Fruit fly (Drosophila melanogaster) whole organism, larva: ENCODE results near the gene CG9044.
A peak's percentile ranks its signal among the peaks of the same experiment; 100 is the strongest.

ENCODE experiments used
- noc ChIP-seq: fragments of 200-800 bp; sonication (Bioruptor generic); optimal IDR thresholded peaks from 3 replicates; lab custom pipeline; 2019; ENCODE audit warnings: missing biosample characterization, mild to moderate bottlenecking, missing genetic modification characterization, moderate library complexity

CG9044 gene

dm6 chr2L:5971093-5971808 lies 22.0 kb downstream of the CG9044 start:
- TF ChIP-seq noc = no peak

dm6 chr2L:5972005-5972404 lies 22.8 kb downstream of the CG9044 start:
- peak; percentile 58 for TF ChIP-seq noc

dm6 chr2L:5972588-5973236 lies 23.5 kb downstream of the CG9044 start:
- no peak for TF ChIP-seq noc

DNA sequence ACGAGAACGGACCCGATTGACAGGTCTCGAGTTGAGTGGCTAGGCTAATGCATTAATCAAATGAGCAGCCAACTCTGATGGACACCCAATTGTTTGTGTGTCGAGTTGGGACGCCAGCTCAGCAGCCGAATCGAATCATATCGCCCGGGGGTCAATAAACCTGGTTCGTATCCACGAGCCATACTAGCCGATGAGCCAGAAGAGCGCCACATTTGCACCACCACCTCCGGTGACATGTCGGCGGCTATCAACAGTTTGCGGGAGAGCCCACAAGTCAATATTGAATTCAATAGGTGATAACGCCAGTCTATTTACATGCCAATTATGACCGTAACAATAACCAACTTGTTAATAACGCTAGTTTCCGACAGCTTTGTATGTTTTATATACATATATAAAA lies 24.9 kb downstream of the CG9044 start:
- peak; percentile 34 for TF ChIP-seq noc

- no peak for TF ChIP-seq noc
These were observed 25.8 kb downstream of the CG9044 start for dm6 chr2L:5975025-5975539.

DNA sequence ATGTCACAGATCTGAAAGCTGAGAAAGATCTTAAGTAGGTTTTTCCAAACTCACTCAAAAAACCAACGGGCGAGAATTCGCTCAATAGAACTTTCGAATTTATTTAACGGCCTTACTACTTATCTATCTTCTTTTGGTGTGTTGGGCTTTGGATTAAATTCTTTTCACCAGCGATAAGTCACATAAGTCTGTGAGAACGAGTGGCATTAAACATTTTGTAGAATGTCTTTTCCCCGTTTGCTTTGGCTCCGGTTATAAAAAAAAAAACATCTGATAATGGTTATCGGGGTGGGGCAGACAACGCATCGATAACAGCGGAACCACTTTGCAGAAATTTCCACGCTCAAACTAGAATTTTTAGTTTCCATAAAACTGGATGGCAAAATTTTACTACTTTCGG lies 26.4 kb downstream of the CG9044 start:
- peak; percentile 19 for TF ChIP-seq noc

- TF ChIP-seq noc = peak; percentile 36
These were observed 27.9 kb downstream of the CG9044 start for dm6 chr2L:5977070-5977728.

dm6 chr2L:5977729-5978078 lies 28.5 kb downstream of the CG9044 start:
- no peak for TF ChIP-seq noc

- TF ChIP-seq noc = no peak
These were observed 29.2 kb downstream of the CG9044 start for dm6 chr2L:5978333-5979054.

DNA sequence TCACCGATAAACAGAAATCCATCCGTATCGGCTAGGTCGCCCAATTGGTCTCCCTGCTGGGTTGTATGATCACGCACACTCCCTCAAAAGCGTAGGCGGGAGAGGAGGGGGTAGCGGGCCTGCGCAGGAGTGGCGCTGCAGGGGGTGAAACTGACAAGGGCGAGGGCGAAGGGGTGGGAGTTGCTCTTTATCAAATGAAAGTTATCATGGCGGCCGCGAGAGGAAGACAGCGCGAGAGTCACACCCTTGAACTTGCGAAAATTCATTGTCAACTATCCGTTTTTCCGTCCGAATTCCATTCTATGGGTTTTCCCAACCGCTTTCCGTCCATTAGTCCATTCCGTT lies 29.8 kb downstream of the CG9044 start:
- TF ChIP-seq noc = no peak

DNA sequence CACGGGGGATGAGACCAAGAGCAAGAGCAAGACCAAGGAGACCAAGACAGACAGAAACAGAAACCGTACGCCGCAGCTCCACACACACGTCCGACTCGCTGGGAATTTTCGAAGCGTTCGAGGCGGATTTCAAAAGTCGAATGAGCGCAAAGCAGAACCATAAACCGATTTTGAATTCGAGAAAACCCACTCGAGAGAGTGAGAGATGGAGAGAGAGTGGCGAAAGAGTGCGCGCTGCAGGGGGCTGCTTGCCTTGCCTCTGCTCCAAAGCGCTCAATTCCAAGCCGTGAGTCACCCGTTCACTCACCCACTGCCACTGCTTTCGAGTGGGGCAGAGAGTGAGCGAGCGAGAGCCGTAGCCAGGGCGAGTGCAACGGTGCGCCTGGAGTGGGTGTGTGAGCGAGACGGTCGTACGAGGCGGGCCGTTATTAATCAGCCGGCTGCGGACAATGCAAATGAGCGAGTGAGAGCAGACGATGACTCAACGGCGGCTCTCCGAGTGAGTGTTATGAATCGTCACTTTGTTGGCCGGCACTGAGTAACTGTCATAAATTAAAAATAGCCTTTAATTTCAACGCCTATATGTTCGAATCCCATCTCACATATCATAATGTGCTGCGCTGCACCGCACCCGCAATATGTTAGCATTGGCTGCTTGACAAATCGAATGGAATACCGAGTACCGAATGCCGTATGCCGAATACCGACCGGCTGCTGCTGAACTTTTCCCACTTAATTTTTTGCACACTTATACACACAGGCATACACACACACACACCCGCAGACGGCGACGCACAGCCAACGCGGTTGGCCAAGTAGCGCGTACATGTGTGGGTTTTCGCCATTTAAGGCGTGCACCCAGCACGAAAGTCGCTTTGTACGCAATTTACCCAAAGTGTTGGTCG lies 31.0 kb downstream of the CG9044 start:
- peak; percentile 47 for TF ChIP-seq noc

dm6 chr2L:5980862-5981432 lies 31.7 kb downstream of the CG9044 start, which contains the start of gene chic:
Gene chic, minus strand, starts transcription at chr2L:5981018.
- TF ChIP-seq noc = peak; percentile 33

DNA sequence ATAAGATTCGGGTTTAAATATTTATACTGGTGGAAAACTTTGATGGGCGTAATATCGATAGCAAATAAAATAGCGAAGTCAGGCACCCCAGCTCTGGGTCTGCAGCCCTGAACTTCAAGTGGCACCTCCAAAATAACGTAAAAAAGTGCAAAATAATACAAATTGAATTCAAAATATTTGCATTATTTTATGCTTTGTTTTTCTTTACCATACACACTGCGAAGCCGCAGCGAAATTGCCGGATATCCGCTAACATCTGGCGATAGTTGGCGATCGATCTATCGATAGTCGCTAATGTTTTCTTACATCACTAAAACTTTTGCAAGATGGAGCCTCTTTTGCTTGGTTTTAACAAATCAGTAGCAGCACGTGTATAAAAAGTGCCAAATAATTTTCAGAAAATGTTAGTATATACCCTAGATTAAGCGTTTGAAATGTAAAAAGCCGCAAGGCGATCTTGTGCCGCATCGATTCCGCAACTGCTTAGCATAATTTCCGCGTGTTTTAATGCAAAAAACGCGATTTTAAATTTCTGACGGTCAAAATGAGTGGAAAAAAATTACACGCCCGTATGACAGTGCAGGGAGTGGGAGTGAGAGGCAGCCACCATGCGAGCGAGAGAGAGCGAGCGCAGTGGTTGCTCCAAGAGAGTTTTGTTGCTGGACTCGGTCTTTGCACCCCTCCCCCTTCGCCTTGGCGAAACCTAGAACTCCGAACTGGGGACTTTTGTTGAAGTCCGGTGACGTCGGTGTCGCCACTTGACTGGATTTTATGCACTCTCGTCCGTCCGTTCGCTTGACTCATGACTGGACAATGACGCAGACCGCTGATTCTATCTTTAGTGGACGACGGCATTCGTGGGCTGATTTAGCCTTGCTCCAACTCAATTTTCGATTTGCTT lies 32.4 kb downstream of the CG9044 start, which contains the start of gene eIF4A:
Gene eIF4A (plus strand): TSS at position 332 of the 901 bp plus-strand sequence.
- no peak for TF ChIP-seq noc

DNA sequence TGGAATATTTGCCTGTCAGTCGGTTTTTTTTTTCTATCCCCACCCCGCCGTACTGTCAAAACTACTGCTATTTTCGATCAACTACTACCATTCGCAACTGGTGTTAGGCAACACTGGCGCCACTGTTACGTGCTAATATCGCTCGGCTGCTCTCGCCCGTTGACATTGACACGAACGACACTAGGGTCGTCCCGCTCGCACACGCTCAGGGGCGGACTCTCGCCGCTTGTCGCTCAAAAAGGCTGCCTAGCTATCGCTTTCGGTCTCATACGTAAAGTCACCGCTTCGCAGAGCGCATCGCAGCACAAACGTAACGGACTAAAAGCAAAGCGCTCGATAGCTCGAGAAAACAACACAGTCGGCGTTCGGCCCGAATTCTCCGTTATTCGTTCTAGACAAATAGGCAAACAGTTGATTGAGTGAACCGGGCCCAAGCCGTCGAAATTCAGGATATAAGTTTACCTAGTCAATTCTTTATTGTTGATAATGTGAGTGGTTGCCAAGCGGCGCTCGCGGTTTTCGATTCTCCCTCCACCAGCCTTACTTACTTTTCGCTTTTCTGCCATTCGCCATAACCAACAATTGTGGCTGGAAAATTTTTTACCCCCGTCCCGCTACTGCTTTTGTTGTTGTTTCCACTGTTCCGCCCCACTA lies 33.2 kb downstream of the CG9044 start:
- peak; percentile 19 for TF ChIP-seq noc
